Fruit fly (Drosophila melanogaster) whole organism, embryonic: ENCODE measurements around the gene CG11986.

Experiments used
- Ada2b ChIP-seq: fragments of 200-800 bp; sonication (Bioruptor generic); IDR thresholded peaks from 2 replicates; pipeline ENCODE4 v1.3.6; 2022; ENCODE audit warnings: missing biosample characterization, missing genetic modification characterization
- B-H2 ChIP-seq: fragments of 200-800 bp; sonication (Bioruptor generic); optimal IDR thresholded peaks from 2 replicates; lab custom pipeline; 2018; ENCODE audit warnings: missing biosample characterization, mild to moderate bottlenecking, missing genetic modification characterization
- BtbVII ChIP-seq: fragments of 200-800 bp; sonication (Bioruptor generic); optimal IDR thresholded peaks from 3 replicates; lab custom pipeline; 2017; ENCODE audit warnings: missing biosample characterization, mild to moderate bottlenecking, missing genetic modification characterization
- CG10267 ChIP-seq: fragments of 200-800 bp; sonication (Bioruptor generic); optimal IDR thresholded peaks from 2 replicates; lab custom pipeline; 2018; ENCODE audit warnings: missing biosample characterization, mild to moderate bottlenecking, missing genetic modification characterization, moderate library complexity
- CG11398 ChIP-seq: fragments of 200-800 bp; sonication (Bioruptor generic); optimal IDR thresholded peaks from 2 replicates; lab custom pipeline; 2016; ENCODE audit warnings: missing biosample characterization, missing genetic modification characterization
- CG11560 ChIP-seq: fragments of 200-800 bp; sonication (Bioruptor generic); IDR thresholded peaks from 3 replicates; pipeline ENCODE4 v1.3.6; 2022; ENCODE audit warnings: missing biosample characterization, missing genetic modification characterization
- CG12769 ChIP-seq: fragments of 200-800 bp; sonication (Bioruptor generic); optimal IDR thresholded peaks from 2 replicates; lab custom pipeline; 2019; ENCODE audit warnings: missing biosample characterization, mild to moderate bottlenecking, missing genetic modification characterization, moderate library complexity
- CG14710 ChIP-seq: fragments of 200-800 bp; sonication (Bioruptor generic); optimal IDR thresholded peaks from 3 replicates; lab custom pipeline; 2019; ENCODE audit warnings: missing biosample characterization, mild to moderate bottlenecking, missing genetic modification characterization, moderate library complexity
- CG18262 ChIP-seq: fragments of 200-800 bp; optimal IDR thresholded peaks from 3 replicates; lab custom pipeline; 2019; ENCODE audit warnings: missing biosample characterization, mild to moderate bottlenecking, missing genetic modification characterization, moderate library complexity
- CG18764 ChIP-seq: fragments of 200-800 bp; sonication (Bioruptor generic); optimal IDR thresholded peaks from 3 replicates; lab custom pipeline; 2016; ENCODE audit warnings: missing biosample characterization, missing genetic modification characterization
- CG2129 ChIP-seq: fragments of 200-800 bp; sonication (Bioruptor generic); IDR thresholded peaks from 2 replicates; pipeline ENCODE4 v1.3.6; 2022; ENCODE audit warnings: missing biosample characterization, missing genetic modification characterization; ENCODE audit not compliant: partially characterized antibody
- CG2875 ChIP-seq: fragments of 200-800 bp; sonication (Bioruptor generic); optimal IDR thresholded peaks from 2 replicates; lab custom pipeline; 2017; ENCODE audit warnings: missing biosample characterization, mild to moderate bottlenecking, missing genetic modification characterization, missing genetic modification reagents
- CG31365 ChIP-seq: fragments of 200-800 bp; sonication (Bioruptor generic); optimal IDR thresholded peaks from 2 replicates; lab custom pipeline; 2018; ENCODE audit warnings: missing biosample characterization, mild to moderate bottlenecking, missing genetic modification characterization
- CG4730 ChIP-seq: fragments of 200-800 bp; sonication (Bioruptor generic); IDR thresholded peaks from 2 replicates; pipeline ENCODE4 v1.3.6; 2022; ENCODE audit warnings: missing biosample characterization, missing genetic modification characterization
- CG4820 ChIP-seq: fragments of 200-800 bp; sonication (Bioruptor generic); optimal IDR thresholded peaks from 3 replicates; lab custom pipeline; 2016; ENCODE audit warnings: missing biosample characterization, missing genetic modification characterization
- CG6254 ChIP-seq: fragments of 200-800 bp; sonication (Bioruptor generic); optimal IDR thresholded peaks from 3 replicates; lab custom pipeline; 2017; ENCODE audit warnings: mild to moderate bottlenecking, missing biosample characterization, missing genetic modification reagents, missing genetic modification characterization
- CG6791 ChIP-seq: fragments of 200-800 bp; sonication (Bioruptor generic); IDR thresholded peaks from 3 replicates; pipeline ENCODE4 v1.3.6; 2022; ENCODE audit warnings: missing biosample characterization, missing genetic modification characterization; ENCODE audit not compliant: partially characterized antibody
- CG7271 ChIP-seq: fragments of 200-800 bp; sonication (Bioruptor generic); optimal IDR thresholded peaks from 2 replicates; lab custom pipeline; 2018; ENCODE audit warnings: missing biosample characterization, mild to moderate bottlenecking, missing genetic modification characterization, moderate library complexity
- CG8944 ChIP-seq: fragments of 200-800 bp; sonication (Bioruptor generic); optimal IDR thresholded peaks from 3 replicates; lab custom pipeline; 2016; ENCODE audit warnings: missing biosample characterization, missing genetic modification characterization
- CG9437 ChIP-seq: fragments of 200-800 bp; sonication (Bioruptor generic); optimal IDR thresholded peaks from 2 replicates; lab custom pipeline; 2018; ENCODE audit warnings: missing biosample characterization, mild to moderate bottlenecking, missing genetic modification characterization
- Dek ChIP-seq: fragments of 200-800 bp; sonication (Bioruptor generic); optimal IDR thresholded peaks from 3 replicates; lab custom pipeline; 2019; ENCODE audit warnings: missing biosample characterization, mild to moderate bottlenecking, missing genetic modification characterization, moderate library complexity
- Doc3 ChIP-seq: fragments of 200-800 bp; sonication (Bioruptor generic); IDR thresholded peaks from 3 replicates; pipeline ENCODE4 v1.3.6; 2022; ENCODE audit warnings: missing biosample characterization, missing genetic modification characterization; ENCODE audit not compliant: partially characterized antibody
- Elba2 ChIP-seq: fragments of 200-800 bp; sonication (Bioruptor generic); optimal IDR thresholded peaks from 3 replicates; lab custom pipeline; 2016; ENCODE audit warnings: missing biosample characterization, missing genetic modification characterization
- Fer1 ChIP-seq: fragments of 200-800 bp; sonication (Bioruptor generic); optimal IDR thresholded peaks from 2 replicates; lab custom pipeline; 2017; ENCODE audit warnings: missing biosample characterization, mild to moderate bottlenecking, missing genetic modification characterization
- Fer3 ChIP-seq: fragments of 200-800 bp; sonication (Bioruptor generic); optimal IDR thresholded peaks from 2 replicates; lab custom pipeline; 2018; ENCODE audit warnings: missing biosample characterization, mild to moderate bottlenecking, missing genetic modification characterization, moderate library complexity
- Hmr ChIP-seq: fragments of 200-800 bp; sonication (Bioruptor generic); optimal IDR thresholded peaks from 3 replicates; lab custom pipeline; 2017; ENCODE audit warnings: mild to moderate bottlenecking, missing biosample characterization, missing genetic modification reagents, missing genetic modification characterization
- Meics ChIP-seq: fragments of 200-800 bp; sonication (Bioruptor generic); optimal IDR thresholded peaks from 2 replicates; lab custom pipeline; 2017; ENCODE audit warnings: missing biosample characterization, mild to moderate bottlenecking, missing genetic modification characterization
- Mes4 ChIP-seq: fragments of 200-800 bp; sonication (Bioruptor generic); optimal IDR thresholded peaks from 2 replicates; lab custom pipeline; 2016; ENCODE audit warnings: missing biosample characterization, missing genetic modification characterization
- Scr ChIP-seq: fragments of 200-800 bp; sonication (Bioruptor generic); IDR thresholded peaks from 2 replicates; pipeline ENCODE4 v1.3.6; 2022; ENCODE audit warnings: missing biosample characterization, missing genetic modification characterization; ENCODE audit not compliant: partially characterized antibody
- TFAM ChIP-seq: fragments of 200-800 bp; sonication (Bioruptor generic); optimal IDR thresholded peaks from 2 replicates; lab custom pipeline; 2017; ENCODE audit warnings: missing biosample characterization, missing genetic modification characterization, inconsistent platforms
- ab ChIP-seq: fragments of 200-800 bp; sonication (Bioruptor generic); optimal IDR thresholded peaks from 2 replicates; lab custom pipeline; 2016; ENCODE audit warnings: missing biosample characterization, missing genetic modification characterization
- al ChIP-seq: fragments of 200-800 bp; sonication (Bioruptor generic); IDR thresholded peaks from 2 replicates; pipeline ENCODE4 v1.3.6; 2022; ENCODE audit warnings: missing biosample characterization, missing genetic modification characterization
- ase ChIP-seq: fragments of 200-800 bp; sonication (Bioruptor generic); IDR thresholded peaks from 3 replicates; pipeline ENCODE4 v1.3.6; 2022; ENCODE audit warnings: missing biosample characterization, missing genetic modification characterization
- bab2 ChIP-seq: fragments of 200-800 bp; sonication (Bioruptor generic); optimal IDR thresholded peaks from 2 replicates; lab custom pipeline; 2016; ENCODE audit warnings: missing biosample characterization, missing genetic modification characterization
- cad ChIP-seq: fragments of >200 bp; optimal IDR thresholded peaks from 2 replicates; lab custom pipeline; 2017; ENCODE audit warnings: missing biosample characterization, missing genetic modification characterization
- cato ChIP-seq: fragments of 200-800 bp; sonication (Bioruptor generic); optimal IDR thresholded peaks from 2 replicates; lab custom pipeline; 2016; ENCODE audit warnings: missing biosample characterization, missing genetic modification characterization, borderline replicate concordance
- caup ChIP-seq: fragments of 200-800 bp; sonication (Bioruptor generic); optimal IDR thresholded peaks from 3 replicates; lab custom pipeline; 2017; ENCODE audit warnings: missing biosample characterization, mild to moderate bottlenecking, missing genetic modification characterization, moderate library complexity; ENCODE audit not compliant: severe bottlenecking
- dimm ChIP-seq: fragments of 200-800 bp; sonication (Bioruptor generic); IDR thresholded peaks from 2 replicates; pipeline ENCODE4 v1.3.6; 2022; ENCODE audit warnings: missing biosample characterization, missing genetic modification characterization
- ham ChIP-seq: fragments of 200-800 bp; sonication (Bioruptor generic); IDR thresholded peaks from 2 replicates; pipeline ENCODE4 v1.3.6; 2022; ENCODE audit warnings: missing biosample characterization, missing genetic modification characterization
- hb ChIP-seq: fragments of 200-800 bp; sonication (Bioruptor generic); IDR thresholded peaks from 3 replicates; pipeline ENCODE4 v1.3.6; 2022; ENCODE audit warnings: missing biosample characterization, missing genetic modification characterization; ENCODE audit not compliant: partially characterized antibody
- klu ChIP-seq: fragments of 200-800 bp; sonication (Bioruptor generic); IDR thresholded peaks from 2 replicates; pipeline ENCODE4 v1.3.6; 2022; ENCODE audit warnings: missing biosample characterization, missing genetic modification characterization
- kni ChIP-seq: fragments of 200-800 bp; sonication (Bioruptor generic); optimal IDR thresholded peaks from 3 replicates; lab custom pipeline; 2017; ENCODE audit warnings: mild to moderate bottlenecking, missing biosample characterization, missing genetic modification reagents, missing genetic modification characterization
- lab ChIP-seq: fragments of 200-800 bp; sonication (Bioruptor generic); optimal IDR thresholded peaks from 3 replicates; lab custom pipeline; 2017; ENCODE audit warnings: missing biosample characterization, missing genetic modification characterization, mild to moderate bottlenecking, moderate library complexity, missing genetic modification reagents
- odd ChIP-seq: fragments of 200-800 bp; sonication (Bioruptor generic); optimal IDR thresholded peaks from 2 replicates; lab custom pipeline; 2017; ENCODE audit warnings: missing biosample characterization, mild to moderate bottlenecking, missing genetic modification characterization
- pros ChIP-seq: fragments of 200-800 bp; sonication (Bioruptor generic); optimal IDR thresholded peaks from 3 replicates; lab custom pipeline; 2019; ENCODE audit warnings: missing biosample characterization, mild to moderate bottlenecking, missing genetic modification characterization, moderate library complexity
- schlank ChIP-seq: fragments of 200-800 bp; sonication (Bioruptor generic); optimal IDR thresholded peaks from 2 replicates; lab custom pipeline; 2018; ENCODE audit warnings: missing biosample characterization, mild to moderate bottlenecking, missing genetic modification characterization
- so ChIP-seq: fragments of 200-800 bp; sonication (Bioruptor generic); IDR thresholded peaks from 3 replicates; pipeline ENCODE4 v1.3.6; 2022; ENCODE audit warnings: missing biosample characterization, missing genetic modification characterization
- sob ChIP-seq: fragments of 200-800 bp; sonication (Bioruptor generic); IDR thresholded peaks from 2 replicates; pipeline ENCODE4 v1.3.6; 2022; ENCODE audit warnings: missing biosample characterization, missing genetic modification characterization
- vfl ChIP-seq: fragments of 200-800 bp; sonication (Bioruptor generic); optimal IDR thresholded peaks from 2 replicates; lab custom pipeline; 2016; ENCODE audit warnings: missing biosample characterization, missing genetic modification characterization
- zf30C ChIP-seq: fragments of 200-800 bp; sonication (Bioruptor generic); optimal IDR thresholded peaks from 3 replicates; lab custom pipeline; 2018; ENCODE audit warnings: missing biosample characterization, mild to moderate bottlenecking, missing genetic modification characterization

Gene CG11986

dm6 chr3R:9053850-9054441 lies 38.7 kb downstream of the CG11986 start (continued):
- peak; percentile 6 for TF ChIP-seq CG14710 (tag; lab: Kevin White, UChicago)
- peak; percentile 14 for TF ChIP-seq Hmr (GFP tag; lab: Kevin White, UChicago)
- no peak for TF ChIP-seq al (GFP tag; lab: Robert Waterston, UW)
- TF ChIP-seq CG10267 (tag; lab: Kevin White, UChicago), result no peak
- TF ChIP-seq lab (GFP tag; lab: Kevin White, UChicago), result peak; percentile 50
- no peak for TF ChIP-seq vfl
- TF ChIP-seq kni (GFP tag; lab: Kevin White, UChicago), result no peak
- TF ChIP-seq Elba2 (GFP tag; lab: Kevin White, UChicago), result no peak
- no peak for TF ChIP-seq ase (GFP tag; lab: Robert Waterston, UW)
- no peak for TF ChIP-seq ab
- TF ChIP-seq pros (GFP tag; lab: Kevin White, UChicago), result no peak
- peak; percentile 66 for TF ChIP-seq CG18262 (tag; lab: Kevin White, UChicago)
- TF ChIP-seq Scr (GFP tag; lab: Robert Waterston, UW), result no peak
- TF ChIP-seq hb (GFP tag; lab: Robert Waterston, UW), result no peak
- no peak for TF ChIP-seq CG11398
- TF ChIP-seq sob, result no peak
- TF ChIP-seq bab2 (GFP tag; lab: Kevin White, UChicago), result peak; percentile 50
- no peak for TF ChIP-seq odd
- TF ChIP-seq CG18764 (GFP tag; lab: Kevin White, UChicago), result peak; percentile 3
- TF ChIP-seq schlank (tag; lab: Kevin White, UChicago), result no peak
- TF ChIP-seq CG6254 (GFP tag; lab: Kevin White, UChicago), result no peak
- TF ChIP-seq CG2129, result no peak
- TF ChIP-seq cad (GFP tag; lab: Kevin White, UChicago), result no peak
- TF ChIP-seq CG4820 (GFP tag; lab: Kevin White, UChicago), result peak; percentile 26
- no peak for TF ChIP-seq so (GFP tag; lab: Robert Waterston, UW)
- TF ChIP-seq Mes4 (GFP tag; lab: Kevin White, UChicago), result no peak
- TF ChIP-seq TFAM, result no peak
- TF ChIP-seq Doc3 (GFP tag; lab: Robert Waterston, UW), result no peak
- no peak for TF ChIP-seq CG6791 (GFP tag; lab: Robert Waterston, UW)
- TF ChIP-seq Ada2b (GFP tag; lab: Robert Waterston, UW), result no peak
- TF ChIP-seq CG8944 (GFP tag; lab: Kevin White, UChicago), result no peak
- TF ChIP-seq CG2875 (GFP tag; lab: Kevin White, UChicago), result no peak
- TF ChIP-seq Fer1 (GFP tag; lab: Kevin White, UChicago), result peak; percentile 38
- TF ChIP-seq dimm (GFP tag; lab: Robert Waterston, UW), result no peak
- no peak for TF ChIP-seq CG11560 (tag; lab: Robert Waterston, UW)
- no peak for TF ChIP-seq CG31365 (tag; lab: Kevin White, UChicago)
- TF ChIP-seq CG9437 (GFP tag; lab: Kevin White, UChicago), result peak; percentile 58
- TF ChIP-seq klu, result no peak
- no peak for TF ChIP-seq ham (GFP tag; lab: Robert Waterston, UW)
- TF ChIP-seq Fer3, result no peak
- no peak for TF ChIP-seq B-H2
- no peak for TF ChIP-seq CG12769
- TF ChIP-seq CG7271 (tag; lab: Kevin White, UChicago), result no peak
- TF ChIP-seq Dek (tag; lab: Kevin White, UChicago), result peak; percentile 3
- no peak for TF ChIP-seq caup (GFP tag; lab: Kevin White, UChicago)
- TF ChIP-seq Meics (GFP tag; lab: Kevin White, UChicago), result peak; percentile 66
- TF ChIP-seq cato, result no peak
- peak; percentile 57 for TF ChIP-seq BtbVII (GFP tag; lab: Kevin White, UChicago)
- no peak for TF ChIP-seq zf30C (GFP tag; lab: Kevin White, UChicago)
- no peak for TF ChIP-seq CG4730 (GFP tag; lab: Robert Waterston, UW)
